Fruit fly (Drosophila melanogaster): ENCODE data around the gene pira.
A peak's percentile ranks its signal among the peaks of the same experiment; 100 is the strongest.

pira gene

dm6 chrX:12755017-12755563 is 8.3 kb downstream of the pira start (continued):
- TF ChIP-seq chinmo (GFP tag; IDR thresholded peaks at IDR 0.05; ENCODE audit: partially characterized antibody) (peak; percentile 80; the same call in 3 of the 4 replicates), CG8924 (tag; optimal IDR thresholded peaks at IDR 0.05) (peak; percentile 70), pzg (GFP tag; optimal IDR thresholded peaks at IDR 0.05) (no peak), Aef1 (GFP tag; IDR thresholded peaks at IDR 0.05) (peak; percentile 60), Deaf1 (tag; optimal IDR thresholded peaks at IDR 0.05) (peak; percentile 38), CG10267 (tag; optimal IDR thresholded peaks at IDR 0.05) (peak; percentile 21), Mes4 (GFP tag; optimal IDR thresholded peaks at IDR 0.05) (no peak), sug (tag; optimal IDR thresholded peaks at IDR 0.05) (no peak), ind (GFP tag; optimal IDR thresholded peaks at IDR 0.05) (peak; percentile 64), CG10654 (GFP tag; optimal IDR thresholded peaks at IDR 0.05) (peak; percentile 8), CG13775 (GFP tag; optimal IDR thresholded peaks at IDR 0.05) (peak; percentile 68), NK7.1 (GFP tag; optimal IDR thresholded peaks at IDR 0.05) (peak; percentile 1), nau (GFP tag; optimal IDR thresholded peaks at IDR 0.05) (no peak), HHEX (GFP tag; optimal IDR thresholded peaks at IDR 0.05) (peak; percentile 75), CG11696 (GFP tag; IDR thresholded peaks at IDR 0.05) (peak; percentile 55), ab (GFP tag; optimal IDR thresholded peaks at IDR 0.05) (no peak), unpg (GFP tag; optimal IDR thresholded peaks at IDR 0.05) (peak; percentile 69), CG8359 (GFP tag; optimal IDR thresholded peaks at IDR 0.05; ENCODE audit: borderline replicate concordance) (no peak), ato (GFP tag; IDR thresholded peaks at IDR 0.05; ENCODE audit: partially characterized antibody) (no peak), ken (GFP tag; IDR thresholded peaks at IDR 0.05) (no peak), CG11560 (tag; IDR thresholded peaks at IDR 0.05) (peak; percentile 67; the same call in 2 of the 3 replicates), CG17361 (GFP tag; IDR thresholded peaks at IDR 0.05) (no peak; the same call in 2 of the 3 replicates), gt (GFP tag; IDR thresholded peaks at IDR 0.05) (no peak), CG11504 (tag; optimal IDR thresholded peaks at IDR 0.05) (peak; percentile 74), sens (GFP tag) (peak; percentile 83), CG31365 (tag; optimal IDR thresholded peaks at IDR 0.05) (no peak), ERR (GFP tag; optimal IDR thresholded peaks at IDR 0.05) (peak; percentile 9), CG9817 (tag; optimal IDR thresholded peaks at IDR 0.05) (peak; percentile 63), CG9876 (GFP tag; optimal IDR thresholded peaks at IDR 0.05) (peak; percentile 22), CG14667 (GFP tag; IDR thresholded peaks at IDR 0.05) (peak; percentile 66), Sox100B (GFP tag; optimal IDR thresholded peaks at IDR 0.05) (peak; percentile 58), CG12104 (GFP tag; optimal IDR thresholded peaks at IDR 0.05) (no peak), CG12236 (GFP tag; optimal IDR thresholded peaks at IDR 0.05) (no peak), Oaz (GFP tag; IDR thresholded peaks at IDR 0.05) (peak; percentile 44; the same call in 1 of the 2 replicates), CG32772 (GFP tag; IDR thresholded peaks at IDR 0.05) (peak; percentile 69; the same call in 1 of the 2 replicates), CG3995 (GFP tag; optimal IDR thresholded peaks at IDR 0.05) (peak; percentile 34), CG6272 (GFP tag; IDR thresholded peaks at IDR 0.05) (peak; percentile 67; the same call in 1 of the 2 replicates), knrl (GFP tag; IDR thresholded peaks at IDR 0.05; ENCODE audit: partially characterized antibody) (no peak), CG7963 (GFP tag; IDR thresholded peaks at IDR 0.05; ENCODE audit: partially characterized antibody) (no peak), Meics (GFP tag; optimal IDR thresholded peaks at IDR 0.05) (peak; percentile 85), CG1024 (GFP tag; IDR thresholded peaks at IDR 0.05) (no peak), toy (GFP tag; IDR thresholded peaks at IDR 0.05) (no peak), Trl (optimal IDR thresholded peaks at IDR 0.05) (no peak), Trl (GFP tag; optimal IDR thresholded peaks at IDR 0.05) (peak; percentile 32), usp (GFP tag; optimal IDR thresholded peaks at IDR 0.05) (no peak), CG17568 (GFP tag; optimal IDR thresholded peaks at IDR 0.05) (peak; percentile 50), tin (GFP tag; optimal IDR thresholded peaks at IDR 0.05) (peak; percentile 20), ttk (GFP tag; IDR thresholded peaks at IDR 0.05) (peak; percentile 56), CG6791 (GFP tag; IDR thresholded peaks at IDR 0.05; ENCODE audit: partially characterized antibody) (no peak), CG12071 (GFP tag; optimal IDR thresholded peaks at IDR 0.05) (peak; percentile 63)

Data from whole organism, embryonic.